ENCODE assay signal across 1 fruit fly cellular context in the genomic region with DNA sequence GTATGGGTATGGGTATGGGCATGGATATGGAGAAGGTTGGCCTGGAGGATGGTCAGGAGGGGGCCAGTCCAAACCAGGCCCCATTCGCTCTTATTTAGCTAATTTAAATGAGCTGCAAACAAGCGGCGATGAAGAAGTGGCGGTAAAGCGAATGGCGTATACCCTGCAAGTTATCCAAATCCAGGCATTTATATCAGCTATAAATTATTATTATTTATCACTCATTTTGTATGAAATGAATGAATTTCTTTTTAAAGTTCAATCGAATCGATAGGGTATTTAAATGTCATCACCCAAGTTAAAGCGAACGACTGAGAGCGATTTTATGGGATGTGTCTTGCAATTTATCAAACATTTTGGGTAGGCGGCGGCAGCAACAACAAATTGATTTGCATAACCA.
TF ChIP-seq lines count a peak whose summit lies in the region.

No protein-coding gene starts in this region.

TF ChIP-seq in whole organism, prepupa, 60 proteins besides CTCF, POLR2A, EP300 and RAD21 (continued from another document):
- TF ChIP-seq CG10669 (GFP tag; optimal IDR thresholded peaks at IDR 0.05; lab: Kevin White, UChicago) = no peak
- TF ChIP-seq Smox (GFP tag; optimal IDR thresholded peaks at IDR 0.05; lab: Kevin White, UChicago) = peak; percentile 25
- TF ChIP-seq Eip78C (GFP tag; lab: Kevin White, UChicago) = peak; percentile 71
- TF ChIP-seq salr (GFP tag; optimal IDR thresholded peaks at IDR 0.05; lab: Kevin White, UChicago) = no peak
- no peak for TF ChIP-seq eg (GFP tag; IDR thresholded peaks at IDR 0.05; lab: Robert Waterston, UW)
- no peak for TF ChIP-seq Eip93F (GFP tag; optimal IDR thresholded peaks at IDR 0.05; lab: Kevin White, UChicago)
- TF ChIP-seq acj6 (GFP tag; optimal IDR thresholded peaks at IDR 0.05; lab: Kevin White, UChicago) = no peak
- TF ChIP-seq fd85E (GFP tag; optimal IDR thresholded peaks at IDR 0.05; lab: Kevin White, UChicago) = no peak
- TF ChIP-seq Ets96B (tag; optimal IDR thresholded peaks at IDR 0.05; lab: Kevin White, UChicago) = peak; percentile 1
- no peak for TF ChIP-seq CG7368 (GFP tag; optimal IDR thresholded peaks at IDR 0.05; lab: Kevin White, UChicago)
- peak; percentile 24 for TF ChIP-seq CG31627 (GFP tag; optimal IDR thresholded peaks at IDR 0.05; lab: Kevin White, UChicago)
- peak; percentile 15 for TF ChIP-seq vri (GFP tag; optimal IDR thresholded peaks at IDR 0.05; lab: Kevin White, UChicago)
- TF ChIP-seq Hr39 (GFP tag; optimal IDR thresholded peaks at IDR 0.05; lab: Kevin White, UChicago) = peak; percentile 10
- TF ChIP-seq CG11294 (GFP tag; IDR thresholded peaks at IDR 0.05; lab: Robert Waterston, UW) = no peak
- TF ChIP-seq Hr4 (GFP tag; optimal IDR thresholded peaks at IDR 0.05; lab: Kevin White, UChicago) = no peak
- TF ChIP-seq Sox15 (GFP tag; optimal IDR thresholded peaks at IDR 0.05; lab: Kevin White, UChicago) = no peak
- TF ChIP-seq Hr38 (GFP tag; optimal IDR thresholded peaks at IDR 0.05; lab: Kevin White, UChicago) = no peak
- no peak for TF ChIP-seq OdsH (GFP tag; optimal IDR thresholded peaks at IDR 0.05; lab: Kevin White, UChicago)
- TF ChIP-seq cyc (GFP tag; optimal IDR thresholded peaks at IDR 0.05; lab: Kevin White, UChicago) = peak; percentile 21
- no peak for TF ChIP-seq lz (GFP tag; optimal IDR thresholded peaks at IDR 0.05; lab: Kevin White, UChicago)
- no peak for TF ChIP-seq fkh (GFP tag; optimal IDR thresholded peaks at IDR 0.05; lab: Kevin White, UChicago)
- peak; percentile 1 for TF ChIP-seq CG10631 (GFP tag; optimal IDR thresholded peaks at IDR 0.05; lab: Kevin White, UChicago)
- peak; percentile 65 for TF ChIP-seq svp (GFP tag; lab: Kevin White, UChicago)
- peak; percentile 35 for TF ChIP-seq Met (GFP tag; optimal IDR thresholded peaks at IDR 0.05; lab: Kevin White, UChicago)
- TF ChIP-seq Sox102F (GFP tag; optimal IDR thresholded peaks at IDR 0.05; lab: Kevin White, UChicago) = peak; percentile 34
- TF ChIP-seq dac (GFP tag; optimal IDR thresholded peaks at IDR 0.05; lab: Kevin White, UChicago) = no peak
- TF ChIP-seq Ets21C (GFP tag; optimal IDR thresholded peaks at IDR 0.05; lab: Kevin White, UChicago) = no peak
- TF ChIP-seq CG34406 (GFP tag; optimal IDR thresholded peaks at IDR 0.05; lab: Kevin White, UChicago) = no peak
- no peak for TF ChIP-seq Gug (GFP tag; IDR thresholded peaks at IDR 0.05; lab: Robert Waterston, UW)
- TF ChIP-seq pdm3 (GFP tag; optimal IDR thresholded peaks at IDR 0.05; lab: Kevin White, UChicago) = peak; percentile 11
- TF ChIP-seq CG6808 (GFP tag; optimal IDR thresholded peaks at IDR 0.05; lab: Kevin White, UChicago) = no peak
- no peak for TF ChIP-seq CG6163 (GFP tag; IDR thresholded peaks at IDR 0.05; lab: Robert Waterston, UW)
- no peak for TF ChIP-seq spab (GFP tag; optimal IDR thresholded peaks at IDR 0.05; lab: Kevin White, UChicago)
- no peak for TF ChIP-seq CG3032 (tag; optimal IDR thresholded peaks at IDR 0.05; lab: Kevin White, UChicago)
- no peak for TF ChIP-seq dsx (GFP tag; optimal IDR thresholded peaks at IDR 0.05; lab: Kevin White, UChicago; ENCODE audit: poor library complexity, severe bottlenecking)
